Fruit fly (Drosophila melanogaster) whole organism, embryonic: ENCODE measurements around the gene dlp.

Experiments
- Adf1 ChIP-seq: fragments of 200-800 bp; sonication (Bioruptor generic); IDR thresholded peaks from 2 replicates; pipeline ENCODE4 v1.3.6; 2022; ENCODE audit warnings: missing biosample characterization, missing genetic modification characterization
- BEAF-32 ChIP-seq: fragments of 200-800 bp; sonication (Bioruptor generic); optimal IDR thresholded peaks from 3 replicates; lab custom pipeline; 2017; ENCODE audit warnings: missing biosample characterization, missing genetic modification characterization, mild to moderate bottlenecking, moderate library complexity, missing genetic modification reagents
- CG11695 ChIP-seq: fragments of 200-800 bp; sonication (Bioruptor generic); IDR thresholded peaks from 3 replicates; pipeline ENCODE4 v1.3.6; 2022; ENCODE audit warnings: missing biosample characterization, missing genetic modification characterization
- CG13424 ChIP-seq: fragments of 200-800 bp; sonication (Bioruptor generic); optimal IDR thresholded peaks from 2 replicates; lab custom pipeline; 2019; ENCODE audit warnings: missing biosample characterization, mild to moderate bottlenecking, missing genetic modification characterization, moderate library complexity
- CG13894 ChIP-seq: fragments of 200-800 bp; sonication (Bioruptor generic); optimal IDR thresholded peaks from 3 replicates; lab custom pipeline; 2018; ENCODE audit warnings: missing biosample characterization, mild to moderate bottlenecking, missing genetic modification characterization, moderate library complexity
- CG14965 ChIP-seq: fragments of 200-800 bp; sonication (Bioruptor generic); optimal IDR thresholded peaks from 2 replicates; lab custom pipeline; 2016; ENCODE audit warnings: missing biosample characterization, missing genetic modification characterization, borderline replicate concordance
- CG15073 ChIP-seq: fragments of 200-800 bp; sonication (Bioruptor generic); optimal IDR thresholded peaks from 2 replicates; lab custom pipeline; 2016; ENCODE audit warnings: missing biosample characterization, missing genetic modification characterization
- CG15601 ChIP-seq: fragments of 200-800 bp; sonication (Bioruptor generic); optimal IDR thresholded peaks from 3 replicates; lab custom pipeline; 2019; ENCODE audit warnings: missing biosample characterization, mild to moderate bottlenecking, missing genetic modification characterization, moderate library complexity
- CG17361 ChIP-seq: fragments of 200-800 bp; sonication (Bioruptor generic); IDR thresholded peaks from 3 replicates; pipeline ENCODE4 v1.3.6; 2022; ENCODE audit warnings: missing biosample characterization, missing genetic modification characterization
- CG30431 ChIP-seq: fragments of 200-800 bp; sonication (Bioruptor generic); optimal IDR thresholded peaks from 2 replicates; lab custom pipeline; 2017; ENCODE audit warnings: missing biosample characterization, missing genetic modification characterization
- CG31388 ChIP-seq: fragments of 200-800 bp; sonication (Bioruptor generic); optimal IDR thresholded peaks from 2 replicates; lab custom pipeline; 2016; ENCODE audit warnings: missing biosample characterization, missing genetic modification characterization
- CG3407 ChIP-seq: fragments of 200-800 bp; sonication (Bioruptor generic); optimal IDR thresholded peaks from 2 replicates; lab custom pipeline; 2018; ENCODE audit warnings: missing biosample characterization, mild to moderate bottlenecking, missing genetic modification characterization
- CG3838 ChIP-seq: fragments of 200-800 bp; sonication (Bioruptor generic); optimal IDR thresholded peaks from 3 replicates; lab custom pipeline; 2016; ENCODE audit warnings: missing biosample characterization, missing genetic modification characterization
- CG42726 ChIP-seq: fragments of 200-800 bp; sonication (Bioruptor generic); IDR thresholded peaks from 2 replicates; pipeline ENCODE4 v1.3.6; 2022; ENCODE audit warnings: missing biosample characterization, missing genetic modification characterization; ENCODE audit not compliant: partially characterized antibody
- CG4328 ChIP-seq: fragments of 200-800 bp; sonication (Bioruptor generic); optimal IDR thresholded peaks from 3 replicates; lab custom pipeline; 2017; ENCODE audit warnings: missing biosample characterization, missing genetic modification reagents, missing genetic modification characterization
- CG6854 ChIP-seq: fragments of 200-800 bp; sonication (Bioruptor generic); optimal IDR thresholded peaks from 3 replicates; lab custom pipeline; 2017; ENCODE audit warnings: missing biosample characterization, mild to moderate bottlenecking, missing genetic modification characterization
- Fer1 ChIP-seq: fragments of 200-800 bp; sonication (Bioruptor generic); optimal IDR thresholded peaks from 2 replicates; lab custom pipeline; 2017; ENCODE audit warnings: missing biosample characterization, mild to moderate bottlenecking, missing genetic modification characterization
- Fer3 ChIP-seq: fragments of 200-800 bp; sonication (Bioruptor generic); optimal IDR thresholded peaks from 2 replicates; lab custom pipeline; 2018; ENCODE audit warnings: missing biosample characterization, mild to moderate bottlenecking, missing genetic modification characterization, moderate library complexity
- Gug ChIP-seq: fragments of 200-800 bp; sonication (Bioruptor generic); IDR thresholded peaks from 4 replicates; pipeline ENCODE4 v1.3.6; 2022; ENCODE audit warnings: missing biosample characterization, missing genetic modification characterization
- H15 ChIP-seq: fragments of 200-800 bp; sonication (Bioruptor generic); IDR thresholded peaks from 3 replicates; pipeline ENCODE4 v1.3.6; 2022; ENCODE audit warnings: missing biosample characterization, missing genetic modification characterization
- HLHmδ ChIP-seq: fragments of 200-800 bp; sonication (Bioruptor generic); optimal IDR thresholded peaks from 2 replicates; lab custom pipeline; 2018; ENCODE audit warnings: missing biosample characterization, mild to moderate bottlenecking, missing genetic modification characterization, moderate library complexity
- Hand ChIP-seq: fragments of 200-800 bp; sonication (Bioruptor generic); optimal IDR thresholded peaks from 2 replicates; lab custom pipeline; 2017; ENCODE audit warnings: mild to moderate bottlenecking, missing biosample characterization, missing genetic modification reagents, missing genetic modification characterization
- Lhr ChIP-seq: fragments of 200-800 bp; sonication (Bioruptor generic); optimal IDR thresholded peaks from 3 replicates; lab custom pipeline; 2017; ENCODE audit warnings: mild to moderate bottlenecking, missing biosample characterization, missing genetic modification reagents, missing genetic modification characterization
- MTF-1 ChIP-seq: fragments of 200-800 bp; sonication (Bioruptor generic); optimal IDR thresholded peaks from 2 replicates; lab custom pipeline; 2018; ENCODE audit warnings: missing biosample characterization, mild to moderate bottlenecking, missing genetic modification characterization, borderline replicate concordance
- Mad ChIP-seq: fragments of 200-800 bp; sonication (Bioruptor generic); optimal IDR thresholded peaks from 2 replicates; lab custom pipeline; 2016; ENCODE audit warnings: missing biosample characterization, missing genetic modification characterization
- Myb ChIP-seq: fragments of 200-800 bp; sonication (Bioruptor generic); optimal IDR thresholded peaks from 2 replicates; lab custom pipeline; 2016; ENCODE audit warnings: missing biosample characterization, missing genetic modification characterization
- NFAT ChIP-seq: fragments of 200-800 bp; sonication (Bioruptor generic); IDR thresholded peaks from 2 replicates; pipeline ENCODE4 v1.3.6; 2022; ENCODE audit warnings: missing biosample characterization, missing genetic modification characterization
- Nf-YB ChIP-seq: fragments of 200-800 bp; sonication (Bioruptor generic); optimal IDR thresholded peaks from 3 replicates; lab custom pipeline; 2019; ENCODE audit warnings: missing biosample characterization, mild to moderate bottlenecking, missing genetic modification characterization, moderate library complexity
- Oaz ChIP-seq: fragments of 200-800 bp; sonication (Bioruptor generic); IDR thresholded peaks from 2 replicates; pipeline ENCODE4 v1.3.6; 2022; ENCODE audit warnings: missing biosample characterization, missing genetic modification characterization
- Oli ChIP-seq: fragments of 200-800 bp; sonication (Bioruptor generic); optimal IDR thresholded peaks from 2 replicates; lab custom pipeline; 2018; ENCODE audit warnings: missing biosample characterization, mild to moderate bottlenecking, missing genetic modification characterization, moderate library complexity
- Side ChIP-seq: fragments of 200-800 bp; sonication (Bioruptor generic); optimal IDR thresholded peaks from 2 replicates; lab custom pipeline; 2016; ENCODE audit warnings: missing biosample characterization, missing genetic modification characterization
- Sin3A ChIP-seq: fragments of >200 bp; optimal IDR thresholded peaks from 2 replicates; lab custom pipeline; 2018
- Sry-β ChIP-seq: fragments of 200-800 bp; sonication (Bioruptor generic); optimal IDR thresholded peaks from 2 replicates; lab custom pipeline; 2018; ENCODE audit warnings: missing biosample characterization, mild to moderate bottlenecking, missing genetic modification characterization, moderate library complexity
- Trl ChIP-seq, 3 experiments: fragments of >200 bp in 2 of 3; fragments of 200-800 bp in 1 of 3; sonication (Bioruptor generic) in 1 of 3; optimal IDR thresholded peaks; 2 replicates in 1 of 3; 3 replicates in 2 of 3; lab custom pipeline; 2016 to 2017; ENCODE audit warnings: missing biosample characterization in 1 of 3, missing genetic modification characterization in 1 of 3
- Xbp1 ChIP-seq: fragments of 200-800 bp; sonication (Bioruptor generic); optimal IDR thresholded peaks from 3 replicates; lab custom pipeline; 2016; ENCODE audit warnings: missing biosample characterization, mild to moderate bottlenecking, missing genetic modification characterization
- ash1 ChIP-seq: fragments of 200-800 bp; sonication (Bioruptor generic); optimal IDR thresholded peaks from 2 replicates; lab custom pipeline; 2018; ENCODE audit warnings: missing biosample characterization, mild to moderate bottlenecking, missing genetic modification characterization
- bab2 ChIP-seq: fragments of 200-800 bp; sonication (Bioruptor generic); optimal IDR thresholded peaks from 2 replicates; lab custom pipeline; 2016; ENCODE audit warnings: missing biosample characterization, missing genetic modification characterization
- bcd ChIP-seq: fragments of 200-800 bp; sonication (Bioruptor generic); optimal IDR thresholded peaks from 2 replicates; lab custom pipeline; 2017; ENCODE audit warnings: missing biosample characterization, mild to moderate bottlenecking, missing genetic modification characterization
- cas ChIP-seq: fragments of 200-800 bp; sonication (Bioruptor generic); IDR thresholded peaks from 2 replicates; pipeline ENCODE4 v1.3.6; 2022; ENCODE audit warnings: missing biosample characterization, missing genetic modification characterization
- corto ChIP-seq: fragments of 200-800 bp; sonication (Bioruptor generic); optimal IDR thresholded peaks from 2 replicates; lab custom pipeline; 2016; ENCODE audit warnings: missing biosample characterization, mild to moderate bottlenecking, missing genetic modification characterization, moderate library complexity
- crc ChIP-seq: fragments of 200-800 bp; sonication (Bioruptor generic); optimal IDR thresholded peaks from 2 replicates; lab custom pipeline; 2016; ENCODE audit warnings: missing biosample characterization, missing genetic modification characterization
- lola ChIP-seq, 3 experiments: fragments of >200 bp in 2 of 3; fragments of 200-800 bp in 1 of 3; sonication (Bioruptor generic) in 1 of 3; optimal IDR thresholded peaks; 2 replicates each; lab custom pipeline; 2017 to 2019; ENCODE audit warnings: missing biosample characterization in 3 of 3, missing genetic modification characterization in 3 of 3, mild to moderate bottlenecking in 1 of 3, moderate library complexity in 1 of 3
- nau ChIP-seq: fragments of 200-800 bp; sonication (Bioruptor generic); optimal IDR thresholded peaks from 3 replicates; lab custom pipeline; 2017; ENCODE audit warnings: missing biosample characterization, mild to moderate bottlenecking, missing genetic modification characterization, missing genetic modification reagents
- nmo ChIP-seq: fragments of 200-800 bp; sonication (Bioruptor generic); optimal IDR thresholded peaks from 2 replicates; lab custom pipeline; 2018; ENCODE audit warnings: missing biosample characterization, mild to moderate bottlenecking, missing genetic modification characterization, moderate library complexity
- sd ChIP-seq: fragments of 200-800 bp; sonication (Bioruptor generic); optimal IDR thresholded peaks from 3 replicates; lab custom pipeline; 2018; ENCODE audit warnings: missing biosample characterization, mild to moderate bottlenecking, missing genetic modification characterization, moderate library complexity
- sens-2 ChIP-seq: fragments of 200-800 bp; sonication (Bioruptor generic); IDR thresholded peaks from 2 replicates; pipeline ENCODE4 v1.3.6; 2022; ENCODE audit warnings: missing biosample characterization, missing genetic modification characterization
- tgo ChIP-seq: fragments of 200-800 bp; sonication (Bioruptor generic); IDR thresholded peaks from 3 replicates; pipeline ENCODE4 v1.3.6; 2022; ENCODE audit warnings: missing biosample characterization, missing genetic modification characterization
- unc-4 ChIP-seq: fragments of 200-800 bp; sonication (Bioruptor generic); IDR thresholded peaks from 2 replicates; pipeline ENCODE4 v1.3.6; 2022; ENCODE audit warnings: missing biosample characterization, missing genetic modification characterization; ENCODE audit not compliant: partially characterized antibody
- zen ChIP-seq: fragments of 200-800 bp; sonication (Bioruptor generic); optimal IDR thresholded peaks from 3 replicates; lab custom pipeline; 2018; ENCODE audit warnings: missing biosample characterization, mild to moderate bottlenecking, missing genetic modification characterization, moderate library complexity

dlp gene

dm6 chr3L:14672387-14673110 lies 40.1 kb downstream of the dlp start, which contains the start of the genes CG43121 and ome (continued):
- TF ChIP-seq CG4328 (peak; percentile 35), bcd (GFP tag; lab: Kevin White, UChicago) (no peak), lola (GFP tag; optimal IDR thresholded peaks at IDR 0.05; lab: Kevin White, UChicago) (no peak), Oli (tag; lab: Kevin White, UChicago) (peak; percentile 1), Lhr (GFP tag; lab: Kevin White, UChicago) (no peak), CG17361 (no peak), CG31388 (GFP tag; lab: Kevin White, UChicago) (no peak), HLHmδ (no peak), MTF-1 (GFP tag; lab: Kevin White, UChicago) (peak; percentile 42), corto (GFP tag; lab: Kevin White, UChicago) (no peak), tgo (GFP tag; lab: Robert Waterston, UW) (no peak), nmo (GFP tag; lab: Kevin White, UChicago) (no peak), Side (GFP tag; lab: Kevin White, UChicago) (no peak), CG30431 (GFP tag; lab: Kevin White, UChicago) (no peak), CG14965 (GFP tag; lab: Kevin White, UChicago) (no peak), zen (tag; lab: Kevin White, UChicago) (no peak), Myb (GFP tag; lab: Kevin White, UChicago) (no peak), Xbp1 (GFP tag; lab: Kevin White, UChicago) (peak; percentile 5), sens-2 (GFP tag; lab: Robert Waterston, UW) (0 out of 2 replicates have a peak, but pooled peaks have one; percentile 17), CG3838 (no peak), Adf1 (GFP tag; lab: Robert Waterston, UW) (peak; percentile 21; the same call in 1 of the 2 replicates), CG42726 (GFP tag; lab: Robert Waterston, UW) (0 out of 2 replicates have a peak, but pooled peaks have one; percentile 12), cas (GFP tag; lab: Robert Waterston, UW) (no peak), ash1 (no peak), bab2 (GFP tag; lab: Kevin White, UChicago) (peak; percentile 2), CG15073 (GFP tag; lab: Kevin White, UChicago) (no peak), Trl (optimal IDR thresholded peaks at IDR 0.05; lab: Kevin White, UChicago) (peak; percentile 39 to 41), Trl (GFP tag; optimal IDR thresholded peaks at IDR 0.05; lab: Kevin White, UChicago) (no peak), Gug (no peak), BEAF-32 (GFP tag; lab: Kevin White, UChicago) (no peak), CG6854 (GFP tag; lab: Kevin White, UChicago) (no peak), nau (GFP tag; lab: Kevin White, UChicago) (peak; percentile 11), CG15601 (tag; lab: Kevin White, UChicago) (no peak), Mad (GFP tag; lab: Kevin White, UChicago) (no peak), unc-4 (GFP tag; lab: Robert Waterston, UW) (no peak), Sin3A (lab: Kevin White, UChicago) (no peak), Fer1 (GFP tag; lab: Kevin White, UChicago) (peak; percentile 43), Oaz (GFP tag; lab: Robert Waterston, UW) (no peak), Fer3 (tag; lab: Kevin White, UChicago) (no peak), Nf-YB (no peak), H15 (GFP tag; lab: Robert Waterston, UW) (no peak), CG11695 (no peak), CG3407 (GFP tag; lab: Kevin White, UChicago) (peak; percentile 19), NFAT (no peak), Sry-β (GFP tag; lab: Kevin White, UChicago) (no peak), Hand (GFP tag; lab: Kevin White, UChicago) (no peak), CG13424 (tag; lab: Kevin White, UChicago) (peak; percentile 21), CG13894 (tag; lab: Kevin White, UChicago) (no peak), crc (GFP tag; lab: Kevin White, UChicago) (no peak), sd (tag; lab: Kevin White, UChicago) (peak; percentile 24)
